Worm (Caenorhabditis elegans): ENCODE results near the gene R05D3.3.
A peak's percentile ranks its signal among the peaks of the same experiment; 100 is the strongest.

Gene R05D3.3

ce11 chrIII:8403507-8403906 lies 39.7 kb downstream of the R05D3.3 start, which contains the start of gene cutc-1:
Gene cutc-1, minus strand, starts transcription at chrIII:8403607.
- TF ChIP-seq zip-2 (tag; optimal IDR thresholded peaks at IDR 0.05) (no peak), hlh-11 (tag; optimal IDR thresholded peaks at IDR 0.05) (no peak), ceh-32 (tag; optimal IDR thresholded peaks at IDR 0.05; ENCODE audit: poor library complexity) (no peak), ztf-7 (tag; optimal IDR thresholded peaks at IDR 0.05) (no peak), arid-1 (GFP tag; conservative IDR thresholded peaks at IDR 0.05) (no peak), php-3 (GFP tag; IDR thresholded peaks at IDR 0.05) (no peak), ceh-28 (tag; optimal IDR thresholded peaks at IDR 0.05) (no peak), zfp-3 (GFP tag; conservative IDR thresholded peaks at IDR 0.05) (no peak)

- TF ChIP-seq mes-2 (tag; optimal IDR thresholded peaks at IDR 0.05; ENCODE audit: poor library complexity, severe bottlenecking) (peak; percentile 49), lsy-2 (tag; optimal IDR thresholded peaks at IDR 0.05) (peak in 1 of 2 experiments; percentile 25), zfp-2 (tag; optimal IDR thresholded peaks at IDR 0.05) (no peak), aha-1 (tag) (peak; percentile 14)
Measured at ce11 chrIII:8405449-8405962, 41.7 kb downstream of the R05D3.3 start, which contains the start of the genes ubxn-4 and cyy-1. Gene ubxn-4, minus strand, starts transcription at chrIII:8405562. Gene cyy-1, plus strand, starts transcription at chrIII:8405874.

ce11 chrIII:8409166-8409565 lies 45.4 kb downstream of the R05D3.3 start, which contains the start of gene ZK353.9:
Gene ZK353.9, plus strand, starts transcription at chrIII:8409496.
- TF ChIP-seq ztf-11 (tag; optimal IDR thresholded peaks at IDR 0.05), result no peak
- peak; percentile 80 for TF ChIP-seq aha-1 (tag)
- peak; percentile 52 for TF ChIP-seq ama-1 (optimal IDR thresholded peaks at IDR 0.05)
- TF ChIP-seq zfp-2 (tag; optimal IDR thresholded peaks at IDR 0.05), result no peak
- TF ChIP-seq nhr-41 (GFP tag; IDR thresholded peaks at IDR 0.05), result no peak
- no peak for TF ChIP-seq snpc-1.2 (GFP tag; IDR thresholded peaks at IDR 0.05)
- peak in 1 of 2 experiments; percentile 81 for TF ChIP-seq unc-62 (GFP tag; optimal IDR thresholded peaks at IDR 0.05 in 1 of 2)
- no peak for TF ChIP-seq unc-62 (tag; optimal IDR thresholded peaks at IDR 0.05)
- no peak for TF ChIP-seq ceh-82 (tag; optimal IDR thresholded peaks at IDR 0.05)
- TF ChIP-seq ZK337.2 (GFP tag; IDR thresholded peaks at IDR 0.05), result no peak
- no peak for TF ChIP-seq ceh-28 (tag; optimal IDR thresholded peaks at IDR 0.05)
- no peak for TF ChIP-seq dve-1 (tag; optimal IDR thresholded peaks at IDR 0.05; ENCODE audit: insufficient read depth)
- TF ChIP-seq duxl-1 (tag; optimal IDR thresholded peaks at IDR 0.05; ENCODE audit: poor library complexity), result no peak
- no peak for TF ChIP-seq F26F4.8 (GFP tag; conservative IDR thresholded peaks at IDR 0.05)
- TF ChIP-seq rbr-2 (tag; optimal IDR thresholded peaks at IDR 0.05), result no peak
- no peak for TF ChIP-seq Y48G9A.11 (GFP tag; IDR thresholded peaks at IDR 0.05)
- no peak for TF ChIP-seq D1046.2 (GFP tag; IDR thresholded peaks at IDR 0.05)
- no peak for TF ChIP-seq nhr-6 (tag; optimal IDR thresholded peaks at IDR 0.05)
- no peak for TF ChIP-seq arid-1 (GFP tag; conservative IDR thresholded peaks at IDR 0.05)
- TF ChIP-seq daf-16 (GFP tag; optimal IDR thresholded peaks at IDR 0.05), result no peak
- TF ChIP-seq daf-16 (tag; optimal IDR thresholded peaks at IDR 0.05), result no peak

ce11 chrIII:8410747-8411146 lies 46.9 kb downstream of the R05D3.3 start:
- TF ChIP-seq unc-62 (GFP tag; optimal IDR thresholded peaks at IDR 0.05 in 1 of 2) (peak in 1 of 2 experiments; percentile 69), unc-62 (tag; optimal IDR thresholded peaks at IDR 0.05) (no peak), daf-16 (GFP tag; optimal IDR thresholded peaks at IDR 0.05) (no peak), daf-16 (tag; optimal IDR thresholded peaks at IDR 0.05) (no peak), dmd-6 (GFP tag; IDR thresholded peaks at IDR 0.05) (peak; percentile 44; the same call in 1 of the 2 replicates), unc-130 (GFP tag; optimal IDR thresholded peaks at IDR 0.05) (no peak), nhr-76 (tag; optimal IDR thresholded peaks at IDR 0.05) (no peak), egl-27 (tag; optimal IDR thresholded peaks at IDR 0.05) (no peak), ama-1 (optimal IDR thresholded peaks at IDR 0.05) (no peak), T20F7.1 (GFP tag; optimal IDR thresholded peaks at IDR 0.05) (no peak), php-3 (GFP tag; IDR thresholded peaks at IDR 0.05) (no peak), fkh-10 (GFP tag; optimal IDR thresholded peaks at IDR 0.05) (no peak), nhr-11 (tag; optimal IDR thresholded peaks at IDR 0.05) (no peak), ceh-82 (tag; optimal IDR thresholded peaks at IDR 0.05) (no peak), mxl-2 (GFP tag; conservative IDR thresholded peaks at IDR 0.05) (no peak), gei-8 (GFP tag; optimal IDR thresholded peaks at IDR 0.05) (no peak), madf-5 (GFP tag; IDR thresholded peaks at IDR 0.05) (no peak), lin-1 (GFP tag; IDR thresholded peaks at IDR 0.05) (no peak), ceh-32 (tag; optimal IDR thresholded peaks at IDR 0.05; ENCODE audit: poor library complexity) (no peak), aha-1 (tag) (peak; percentile 53), daf-8 (GFP tag; IDR thresholded peaks at IDR 0.05) (no peak), ces-1 (GFP tag; optimal IDR thresholded peaks at IDR 0.05) (no peak), pha-4 (GFP tag; IDR thresholded peaks at IDR 0.05) (no peak), pha-4 (tag; optimal IDR thresholded peaks at IDR 0.05) (no peak), nhr-6 (tag; optimal IDR thresholded peaks at IDR 0.05) (no peak)
